Worm (Caenorhabditis elegans) whole organism, L2 larva: ENCODE results near the gene ZC513.2.

Experiments
- F13H6.1 ChIP-seq: sonication (generic microtip); optimal IDR thresholded peaks from 2 replicates; lab custom pipeline; 2016; ENCODE audit warnings: missing genetic modification characterization, missing compliant biosample characterization
- R02D3.7 ChIP-seq: fragments of 150-350 bp; optimal IDR thresholded peaks from 2 replicates; lab custom pipeline; 2014; ENCODE audit warnings: missing biosample characterization, missing genetic modification characterization
- ama-1 ChIP-seq: fragments of 150-350 bp; optimal IDR thresholded peaks from 2 replicates; lab custom pipeline; 2018; ENCODE audit warnings: inconsistent platforms
- blmp-1 ChIP-seq: sonication (generic microtip); optimal IDR thresholded peaks from 2 replicates; lab custom pipeline; 2017; ENCODE audit warnings: missing genetic modification characterization, mild to moderate bottlenecking, missing compliant biosample characterization, antibody characterized with exemption, moderate library complexity; ENCODE audit not compliant: insufficient read depth
- dmd-4 ChIP-seq: sonication (generic microtip); optimal IDR thresholded peaks from 2 replicates; lab custom pipeline; 2017; ENCODE audit warnings: missing biosample characterization, missing genetic modification characterization
- egl-27 ChIP-seq: sonication (generic microtip); optimal IDR thresholded peaks from 3 replicates; lab custom pipeline; 2017; ENCODE audit warnings: missing biosample characterization, missing genetic modification reagents, missing genetic modification characterization
- elt-3 ChIP-seq: sonication (generic microtip); optimal IDR thresholded peaks from 2 replicates; lab custom pipeline; 2017; ENCODE audit warnings: missing biosample characterization, missing genetic modification characterization
- fos-1 ChIP-seq: fragments of 150-350 bp; optimal IDR thresholded peaks from 2 replicates; lab custom pipeline; 2014; ENCODE audit warnings: missing biosample characterization, missing genetic modification characterization
- lin-13 ChIP-seq: fragments of 150-350 bp; optimal IDR thresholded peaks from 2 replicates; lab custom pipeline; 2014; ENCODE audit warnings: missing biosample characterization, missing genetic modification reagents, missing genetic modification characterization
- lin-39 ChIP-seq: fragments of 150-350 bp; optimal IDR thresholded peaks from 2 replicates; lab custom pipeline; 2014; ENCODE audit warnings: missing biosample characterization, missing genetic modification reagents, missing genetic modification characterization
- lsy-2 ChIP-seq, 2 experiments: fragments of 150-350 bp in 1 of 2; sonication (generic microtip) in 1 of 2; optimal IDR thresholded peaks; 2 replicates each; lab custom pipeline; 2014 to 2017; ENCODE audit warnings: missing biosample characterization in 2 of 2, missing genetic modification characterization in 2 of 2
- mdl-1 ChIP-seq, 2 experiments: fragments of 150-350 bp in 1 of 2; sonication (generic microtip) in 1 of 2; optimal IDR thresholded peaks; 2 replicates each; lab custom pipeline; 2017; ENCODE audit warnings: missing biosample characterization in 2 of 2, missing genetic modification characterization in 2 of 2
- nhr-11 ChIP-seq: fragments of 150-350 bp; optimal IDR thresholded peaks from 2 replicates; lab custom pipeline; 2014; ENCODE audit warnings: missing biosample characterization, missing genetic modification characterization
- nhr-129 ChIP-seq: fragments of 150-350 bp; optimal IDR thresholded peaks from 2 replicates; lab custom pipeline; 2014; ENCODE audit warnings: missing biosample characterization, missing genetic modification characterization
- nhr-21 ChIP-seq: fragments of 150-350 bp; optimal IDR thresholded peaks from 2 replicates; lab custom pipeline; 2014; ENCODE audit warnings: missing biosample characterization, missing genetic modification characterization
- nhr-25 ChIP-seq: fragments of 150-350 bp; sonication (generic microtip); optimal IDR thresholded peaks from 3 replicates; lab custom pipeline; 2014; ENCODE audit warnings: missing biosample characterization, missing genetic modification characterization
- nhr-6 ChIP-seq: fragments of 150-350 bp; optimal IDR thresholded peaks from 2 replicates; lab custom pipeline; 2014; ENCODE audit warnings: missing biosample characterization, missing genetic modification characterization
- peb-1 ChIP-seq: fragments of 150-350 bp; optimal IDR thresholded peaks from 2 replicates; lab custom pipeline; 2014; ENCODE audit warnings: missing biosample characterization, missing genetic modification characterization
- skn-1 ChIP-seq: sonication (generic microtip); optimal IDR thresholded peaks from 2 replicates; lab custom pipeline; 2017; ENCODE audit warnings: missing biosample characterization, missing genetic modification characterization
- sma-3 ChIP-seq: sonication (generic microtip); optimal IDR thresholded peaks from 2 replicates; lab custom pipeline; 2016; ENCODE audit warnings: missing genetic modification reagents, missing genetic modification characterization, missing compliant biosample characterization
- sma-9 ChIP-seq, 2 experiments: fragments of 150-350 bp in 1 of 2; sonication (generic microtip) in 1 of 2; optimal IDR thresholded peaks; 2 replicates each; lab custom pipeline; 2014 to 2016; ENCODE audit warnings: missing genetic modification characterization in 2 of 2, mild to moderate bottlenecking in 1 of 2, missing biosample characterization in 1 of 2, missing compliant biosample characterization in 1 of 2, missing genetic modification reagents in 1 of 2, moderate library complexity in 1 of 2
- snpc-4 ChIP-seq: fragments of 150-350 bp; optimal IDR thresholded peaks from 2 replicates; lab custom pipeline; 2014; ENCODE audit warnings: missing biosample characterization, missing genetic modification characterization
- unc-55 ChIP-seq: fragments of 150-350 bp; sonication (generic microtip); optimal IDR thresholded peaks from 3 replicates; lab custom pipeline; 2014; ENCODE audit warnings: missing biosample characterization, missing genetic modification reagents, missing genetic modification characterization
- zag-1 ChIP-seq: fragments of 150-350 bp; optimal IDR thresholded peaks from 2 replicates; lab custom pipeline; 2014; ENCODE audit warnings: missing biosample characterization, missing genetic modification characterization
- ztf-1 ChIP-seq: fragments of 200-800 bp; sonication (Bioruptor generic); conservative IDR thresholded peaks from 2 replicates; pipeline ENCODE4 v1.3.6; 2022; ENCODE audit warnings: missing genetic modification characterization, missing compliant biosample characterization
- ztf-11 ChIP-seq: sonication (generic microtip); optimal IDR thresholded peaks from 2 replicates; lab custom pipeline; 2017; ENCODE audit warnings: missing biosample characterization, missing genetic modification characterization
- ztf-4 ChIP-seq: fragments of 150-350 bp; optimal IDR thresholded peaks from 2 replicates; lab custom pipeline; 2014; ENCODE audit warnings: missing biosample characterization, missing genetic modification characterization

ZC513.2 gene

ce11 chrV:8073162-8073561 lies 18.9 kb downstream of the ZC513.2 start:
- TF ChIP-seq nhr-21 (tag; lab: Kevin White, UChicago) = peak; percentile 48
- peak; percentile 85 for TF ChIP-seq sma-9 (GFP tag; optimal IDR thresholded peaks at IDR 0.05; lab: Kevin White, UChicago)
- TF ChIP-seq sma-9 (tag; optimal IDR thresholded peaks at IDR 0.05; lab: Kevin White, UChicago) = no peak
- peak; percentile 14 for TF ChIP-seq sma-3 (GFP tag; lab: Kevin White, UChicago)
- peak; percentile 71 for TF ChIP-seq blmp-1
- TF ChIP-seq fos-1 (tag; lab: Kevin White, UChicago) = peak; percentile 30
- TF ChIP-seq nhr-129 (tag; lab: Kevin White, UChicago) = no peak
- TF ChIP-seq, all 48 proteins: peak for 5

ce11 chrV:8075712-8076111 lies 21.5 kb downstream of the ZC513.2 start, which contains the start of gene catp-3:
catp-3 (plus strand) TSS chrV:8076012.
- TF ChIP-seq nhr-6 (tag; lab: Kevin White, UChicago) = no peak
- TF ChIP-seq snpc-4 (tag; lab: Kevin White, UChicago) = no peak
- no peak for TF ChIP-seq lin-13 (GFP tag; lab: Kevin White, UChicago)
- TF ChIP-seq lsy-2 (tag; optimal IDR thresholded peaks at IDR 0.05; lab: Kevin White, UChicago) = no peak
- no peak for TF ChIP-seq unc-55 (GFP tag; lab: Kevin White, UChicago)
- TF ChIP-seq ztf-4 (tag; lab: Kevin White, UChicago) = no peak
- no peak for TF ChIP-seq ama-1 (lab: Kevin White, UChicago)
- TF ChIP-seq nhr-25 (tag; lab: Kevin White, UChicago) = no peak

ce11 chrV:8079813-8080212 lies 25.6 kb downstream of the ZC513.2 start:
- TF ChIP-seq lin-13 (GFP tag; lab: Kevin White, UChicago) (no peak), F13H6.1 (tag; lab: Kevin White, UChicago) (no peak), blmp-1 (peak; percentile 51), sma-9 (GFP tag; optimal IDR thresholded peaks at IDR 0.05; lab: Kevin White, UChicago) (peak; percentile 77), sma-9 (tag; optimal IDR thresholded peaks at IDR 0.05; lab: Kevin White, UChicago) (no peak), nhr-25 (tag; lab: Kevin White, UChicago) (peak; percentile 71), sma-3 (GFP tag; lab: Kevin White, UChicago) (peak; percentile 5), elt-3 (tag; lab: Kevin White, UChicago) (no peak), egl-27 (tag; lab: Kevin White, UChicago) (peak; percentile 17)
- TF ChIP-seq, all 48 proteins: peak for 5

- no peak for TF ChIP-seq nhr-129 (tag; lab: Kevin White, UChicago)
- TF ChIP-seq mdl-1 (tag; optimal IDR thresholded peaks at IDR 0.05; lab: Kevin White, UChicago) = no peak
- TF ChIP-seq zag-1 (tag; lab: Kevin White, UChicago) = no peak
- no peak for TF ChIP-seq sma-3 (GFP tag; lab: Kevin White, UChicago)
Measured at ce11 chrV:8081579-8081978, 27.3 kb downstream of the ZC513.2 start, which contains the start of gene str-131. str-131 (minus strand) TSS chrV:8081679.

- no peak for TF ChIP-seq mdl-1 (tag; optimal IDR thresholded peaks at IDR 0.05; lab: Kevin White, UChicago)
- no peak for TF ChIP-seq sma-3 (GFP tag; lab: Kevin White, UChicago)
- no peak for TF ChIP-seq R02D3.7
- TF ChIP-seq ztf-1 (GFP tag; lab: Robert Waterston, UW) = no peak
- no peak for TF ChIP-seq skn-1 (tag; lab: Kevin White, UChicago)
- no peak for TF ChIP-seq peb-1 (tag; lab: Kevin White, UChicago)
- no peak for TF ChIP-seq dmd-4 (tag; lab: Kevin White, UChicago)
- no peak for TF ChIP-seq nhr-11 (tag; lab: Kevin White, UChicago)
- TF ChIP-seq F13H6.1 (tag; lab: Kevin White, UChicago) = no peak
- no peak for TF ChIP-seq fos-1 (tag; lab: Kevin White, UChicago)
Measured at ce11 chrV:8085141-8085540, 30.9 kb downstream of the ZC513.2 start, which contains the start of gene C09H5.7. C09H5.7 (minus strand) TSS chrV:8085241.

ce11 chrV:8090595-8090994 lies 36.4 kb downstream of the ZC513.2 start, which contains the start of gene str-130:
str-130 (minus strand) TSS chrV:8090695.
- no peak for TF ChIP-seq ztf-11 (tag; lab: Kevin White, UChicago)
- no peak for TF ChIP-seq lin-39 (tag; lab: Kevin White, UChicago)
- TF ChIP-seq unc-55 (GFP tag; lab: Kevin White, UChicago) = no peak
- TF ChIP-seq nhr-129 (tag; lab: Kevin White, UChicago) = no peak
- TF ChIP-seq ama-1 (lab: Kevin White, UChicago) = no peak
- no peak for TF ChIP-seq F13H6.1 (tag; lab: Kevin White, UChicago)
